Fruit fly (Drosophila melanogaster): ENCODE data around the gene Inx5.

Gene Inx5

DNA sequence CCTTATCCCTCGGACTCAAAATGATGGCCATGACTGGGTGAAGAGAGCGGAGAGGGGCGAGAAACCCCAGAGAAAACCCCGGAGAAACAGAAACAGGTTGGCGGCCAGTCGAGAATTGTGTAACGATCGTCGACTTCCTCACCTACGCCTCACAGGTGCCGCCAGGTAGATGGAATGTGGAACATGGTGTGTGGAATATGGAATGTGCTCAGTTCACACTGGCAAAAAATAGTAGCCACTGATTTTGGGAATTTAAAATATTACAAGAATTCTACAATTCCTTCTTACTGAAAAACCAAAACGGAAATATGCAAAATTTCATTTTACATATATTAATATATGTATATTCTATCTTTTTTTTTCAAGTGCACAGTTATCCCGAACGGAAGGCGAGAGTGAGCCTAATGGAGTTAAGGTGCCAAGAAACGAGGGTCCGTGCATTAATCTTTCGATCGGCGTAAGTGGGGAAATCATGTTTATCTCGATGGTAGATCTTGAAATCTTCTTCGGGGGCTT lies 14.7 kb downstream of the Inx5 start:
- TF ChIP-seq noc (tag; optimal IDR thresholded peaks at IDR 0.05): peak; percentile 54

DNA sequence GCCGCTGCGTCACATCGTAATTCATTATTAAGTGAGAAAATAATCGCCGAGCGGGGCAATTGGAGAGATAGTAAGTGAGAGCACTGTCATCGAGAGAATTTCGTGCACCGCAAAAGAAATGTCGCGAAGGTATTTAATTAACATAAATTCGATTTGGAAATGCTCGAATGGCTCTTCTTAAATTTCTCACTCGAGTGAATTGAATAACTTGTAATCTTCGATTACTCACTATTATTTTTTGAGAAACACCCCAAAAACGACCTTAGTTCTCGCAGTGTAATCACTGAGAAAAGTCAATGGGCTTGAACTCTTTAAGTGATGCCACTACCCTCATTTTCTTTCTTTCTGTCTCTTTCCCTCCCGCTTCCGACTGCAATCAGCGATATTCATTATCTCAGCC lies 15.7 kb downstream of the Inx5 start:
- TF ChIP-seq noc (tag; optimal IDR thresholded peaks at IDR 0.05): peak; percentile 41

DNA sequence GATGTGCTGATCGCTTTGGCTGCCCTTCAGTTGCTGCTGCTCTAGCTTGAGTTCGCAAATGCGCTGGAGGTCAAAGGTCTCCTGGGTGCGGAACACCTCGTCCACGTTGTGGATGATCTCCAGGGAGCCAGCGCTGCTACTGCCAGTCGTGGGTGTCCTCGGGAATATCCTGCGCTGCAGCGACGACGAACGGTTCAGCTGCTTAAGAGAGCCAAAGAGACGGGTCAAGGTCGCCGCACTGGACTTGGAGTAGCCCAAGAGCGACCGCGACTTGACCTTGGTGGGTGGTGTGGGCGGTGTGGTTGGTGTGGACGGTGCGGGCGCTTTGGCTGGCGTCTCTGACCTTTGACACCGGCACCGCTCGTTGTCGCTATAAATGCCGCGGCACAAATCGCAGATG lies 16.4 kb downstream of the Inx5 start:
- TF ChIP-seq noc (tag; optimal IDR thresholded peaks at IDR 0.05): no peak

DNA sequence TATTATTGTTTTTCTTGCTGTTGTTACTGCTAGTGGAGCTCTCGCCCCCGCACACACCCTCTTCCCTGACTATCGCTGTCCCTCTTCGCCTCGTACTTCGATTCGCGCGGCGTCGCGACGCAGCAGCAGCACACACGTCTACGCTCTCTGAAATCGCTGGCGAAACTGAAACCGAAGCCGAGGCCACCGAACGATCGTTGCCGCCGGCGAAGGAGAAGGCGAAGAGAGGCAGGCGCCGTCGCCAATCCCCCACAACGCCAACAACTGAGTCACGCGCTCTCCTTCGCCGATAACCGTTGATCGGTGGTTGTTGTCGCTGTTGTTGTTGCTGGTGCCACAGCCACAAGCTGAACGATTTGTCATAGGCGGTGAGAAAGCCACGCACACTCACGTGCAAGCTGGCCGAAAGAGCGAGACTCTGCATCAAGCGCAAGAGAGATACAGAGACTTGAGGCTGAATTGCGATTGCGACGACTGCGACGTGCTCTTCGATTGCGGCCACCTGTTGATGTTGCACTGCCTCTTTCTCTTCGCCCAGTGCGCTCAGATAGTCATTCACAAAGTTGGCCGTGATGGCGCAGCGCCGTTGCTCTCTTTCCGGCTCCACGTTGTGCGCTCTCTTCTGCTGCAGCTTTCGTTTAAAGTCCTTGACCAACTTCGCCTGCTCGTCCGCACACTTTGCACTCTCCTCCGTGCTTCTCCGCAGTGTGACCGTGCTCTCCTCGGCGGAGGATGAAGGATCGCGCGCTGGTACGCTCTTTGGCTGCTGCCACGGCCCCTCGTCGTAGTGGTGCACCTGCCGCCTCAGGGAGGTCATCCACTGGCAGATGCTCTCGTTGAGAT lies 17.2 kb downstream of the Inx5 start:
- TF ChIP-seq noc (tag; optimal IDR thresholded peaks at IDR 0.05): peak; percentile 65

DNA sequence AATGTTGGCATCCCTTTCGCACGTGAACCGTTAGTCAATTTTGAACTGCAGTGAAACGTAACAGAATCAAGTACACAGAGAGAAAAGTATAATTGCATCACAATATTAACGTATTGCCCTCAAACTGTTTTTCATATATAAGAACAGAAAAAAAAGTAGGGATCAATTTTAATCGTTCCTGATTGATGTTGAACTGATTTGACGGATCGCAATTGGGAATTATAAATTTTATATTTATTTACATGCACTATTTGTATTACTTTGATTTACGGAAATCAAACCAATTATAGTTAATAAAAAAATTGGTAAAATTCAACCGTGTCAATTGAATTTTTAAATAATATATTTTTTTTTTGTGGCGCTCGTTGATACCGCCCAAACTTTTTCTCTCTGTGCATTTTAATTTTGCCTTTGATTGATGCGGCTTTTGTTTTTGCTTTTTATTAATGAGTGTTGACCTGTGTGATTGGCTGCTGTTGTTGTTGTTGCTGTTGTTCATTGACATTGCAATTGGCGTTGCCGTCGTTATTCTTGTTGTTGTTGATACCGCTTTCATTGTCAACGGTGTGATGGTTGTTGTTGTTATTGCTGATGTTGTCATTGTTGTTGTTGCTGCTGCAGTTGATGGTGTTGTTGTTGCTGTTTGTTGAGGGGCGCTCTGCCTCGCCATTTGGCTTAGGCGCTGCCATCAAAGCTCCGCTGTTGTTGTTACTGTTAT lies 18.0 kb downstream of the Inx5 start:
- TF ChIP-seq noc (tag; optimal IDR thresholded peaks at IDR 0.05): peak; percentile 23

DNA sequence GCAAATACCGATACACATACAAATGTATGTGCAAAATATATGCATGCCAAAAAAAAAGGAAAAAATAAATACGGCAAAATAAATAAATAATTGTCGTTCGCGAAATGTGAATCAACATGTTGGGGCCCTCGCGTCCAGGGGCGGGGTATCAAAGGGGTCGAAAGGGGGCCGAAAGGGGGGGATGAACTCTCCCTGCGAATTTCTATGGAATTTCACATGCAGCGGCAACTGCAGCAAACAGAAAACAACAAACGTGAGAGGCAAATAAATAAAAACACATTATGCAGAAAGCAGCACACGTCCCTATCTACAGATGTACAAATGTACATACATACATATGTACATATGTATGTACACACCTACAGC lies 21.2 kb downstream of the Inx5 start:
- no peak for TF ChIP-seq noc (tag; optimal IDR thresholded peaks at IDR 0.05)

DNA sequence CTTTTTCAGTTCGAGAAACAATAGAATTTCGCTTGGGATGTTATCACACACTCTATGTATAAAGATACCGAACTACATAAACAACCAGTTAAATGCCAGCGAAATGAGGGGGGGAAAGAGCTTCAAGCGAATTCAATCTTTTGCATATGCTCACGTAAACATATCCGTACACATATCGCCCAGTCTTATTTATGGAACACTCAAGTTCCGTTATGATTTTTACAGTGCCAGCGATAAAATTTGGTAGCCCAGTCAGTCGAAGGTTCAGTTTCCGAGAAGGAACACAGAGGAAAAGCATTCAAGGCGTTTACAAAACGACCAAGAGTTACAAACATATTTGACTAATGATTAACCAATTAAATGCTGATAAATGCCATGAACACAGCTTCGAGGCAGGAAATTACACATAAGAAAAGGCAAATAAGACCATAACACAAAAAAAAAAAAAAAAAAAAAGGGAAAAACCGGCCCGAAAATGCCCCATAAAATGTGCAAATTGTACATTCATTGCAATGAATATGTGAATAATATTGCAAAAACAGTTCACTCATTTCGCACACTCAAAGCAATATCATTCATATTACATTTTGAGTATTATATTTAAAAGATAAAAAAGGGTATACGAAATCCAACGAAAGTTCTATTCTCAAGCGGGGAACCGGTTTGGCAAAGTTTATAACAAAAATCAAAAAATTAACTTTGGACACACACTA lies 21.7 kb downstream of the Inx5 start:
- no peak for TF ChIP-seq noc (tag; optimal IDR thresholded peaks at IDR 0.05)

DNA sequence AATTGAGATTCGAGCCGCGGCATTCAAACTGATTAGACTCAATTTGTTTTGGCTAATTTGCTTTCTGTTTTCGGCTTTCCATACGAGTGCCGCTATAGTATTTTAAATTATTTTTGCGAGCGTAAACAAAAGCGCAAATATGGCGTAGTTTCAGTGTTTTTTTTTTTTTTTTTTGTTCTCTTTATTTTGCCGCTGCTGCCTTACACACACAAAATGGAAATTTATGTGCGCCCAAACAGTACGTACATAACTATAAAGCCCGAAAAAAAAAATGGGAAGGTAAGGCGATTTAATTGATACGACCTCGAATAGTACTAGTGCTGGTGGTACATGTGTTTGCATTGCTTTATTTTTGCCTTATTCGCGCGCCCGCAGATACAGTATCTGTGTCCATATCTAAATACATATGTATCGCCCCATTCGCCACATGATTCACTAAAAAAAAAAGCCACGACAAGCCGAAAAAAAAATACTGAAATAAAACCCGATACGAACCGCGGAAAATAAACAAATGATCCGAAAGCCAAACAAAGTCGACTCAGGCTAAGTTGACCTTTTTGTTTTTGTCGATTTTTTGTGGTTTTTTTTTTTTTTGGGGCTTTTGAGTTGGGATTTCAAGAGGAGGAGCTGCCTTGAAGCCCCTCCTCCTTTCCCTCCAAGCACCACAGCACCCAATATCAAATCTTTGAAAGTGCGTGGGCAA lies 22.6 kb downstream of the Inx5 start:
- no peak for TF ChIP-seq noc (tag; optimal IDR thresholded peaks at IDR 0.05)

DNA sequence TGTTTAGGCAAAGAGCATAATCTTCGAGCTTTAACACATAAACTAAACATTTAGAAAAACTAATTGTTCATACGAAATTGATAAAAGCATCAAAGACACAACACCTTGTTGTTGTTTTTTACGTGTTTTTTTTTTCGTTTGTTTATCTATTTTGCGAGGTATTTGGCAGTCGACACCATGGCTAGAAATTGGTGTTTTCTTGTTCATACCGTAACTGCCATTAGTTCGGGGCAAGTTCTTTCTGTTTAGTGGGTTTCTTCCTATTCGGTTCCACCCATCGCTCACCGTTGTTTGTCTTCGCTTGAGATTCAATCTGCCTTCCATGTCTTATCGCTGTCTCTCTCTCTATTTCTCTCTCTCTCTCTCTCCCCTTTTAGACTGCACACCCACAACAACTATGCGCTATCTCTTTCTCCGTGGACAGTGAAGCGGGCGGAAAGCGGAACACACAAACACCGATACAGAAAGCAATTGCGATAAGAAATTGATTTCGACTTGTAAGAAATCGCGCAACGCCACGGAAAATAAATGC lies 24.2 kb downstream of the Inx5 start:
- TF ChIP-seq noc (tag; optimal IDR thresholded peaks at IDR 0.05): peak; percentile 46

DNA sequence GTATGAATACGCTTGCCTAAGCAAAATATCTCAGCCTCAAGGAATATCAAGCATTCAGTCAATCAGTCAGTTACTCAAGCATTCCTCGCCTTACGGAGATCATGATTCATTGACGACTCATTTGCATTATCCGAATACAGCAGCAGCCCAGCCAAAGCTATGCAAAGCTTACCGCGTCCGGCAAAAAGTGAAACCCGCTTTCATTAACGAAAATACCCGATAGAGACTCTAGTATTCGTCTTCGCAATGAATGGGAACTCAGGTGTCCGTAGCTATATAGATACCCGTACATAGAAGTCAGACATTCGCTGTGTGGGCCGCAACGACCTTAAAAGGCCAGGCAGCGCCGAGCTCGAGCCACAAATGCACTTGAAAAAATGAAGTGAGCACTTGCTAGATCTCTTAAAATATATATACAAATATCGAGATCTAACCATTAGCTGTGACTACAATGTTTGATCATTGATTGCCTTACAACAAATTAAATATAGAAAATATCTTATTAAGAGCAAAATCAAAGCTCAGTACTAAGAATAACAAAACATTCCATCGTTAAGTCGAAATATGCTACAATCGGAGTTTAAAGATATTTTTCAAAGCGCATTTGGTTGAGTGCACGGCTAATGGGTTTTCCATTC lies 25.8 kb downstream of the Inx5 start:
- no peak for TF ChIP-seq noc (tag; optimal IDR thresholded peaks at IDR 0.05)

DNA sequence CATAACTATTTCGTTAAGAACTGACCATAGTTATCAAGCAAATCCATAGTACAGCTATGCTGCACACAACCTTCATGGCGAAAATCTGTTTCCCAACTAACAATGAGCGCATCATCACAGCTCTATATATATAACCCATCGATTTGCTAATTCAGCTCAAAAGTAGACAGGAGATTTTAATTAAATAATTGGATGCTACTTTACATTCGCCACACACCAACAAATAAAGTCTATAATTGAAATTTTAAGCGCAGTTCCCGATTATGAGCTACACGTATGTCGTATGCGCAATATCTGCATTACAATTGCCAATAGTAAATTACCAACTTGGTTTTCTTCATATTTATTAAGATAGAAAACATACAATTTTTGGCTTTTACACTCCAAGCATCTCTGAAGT lies 34.9 kb downstream of the Inx5 start, which contains the start of gene Obp18a:
Obp18a (minus strand) TSS at position 101 of the 400 bp plus-strand sequence.
- TF ChIP-seq noc (tag; optimal IDR thresholded peaks at IDR 0.05): no peak

DNA sequence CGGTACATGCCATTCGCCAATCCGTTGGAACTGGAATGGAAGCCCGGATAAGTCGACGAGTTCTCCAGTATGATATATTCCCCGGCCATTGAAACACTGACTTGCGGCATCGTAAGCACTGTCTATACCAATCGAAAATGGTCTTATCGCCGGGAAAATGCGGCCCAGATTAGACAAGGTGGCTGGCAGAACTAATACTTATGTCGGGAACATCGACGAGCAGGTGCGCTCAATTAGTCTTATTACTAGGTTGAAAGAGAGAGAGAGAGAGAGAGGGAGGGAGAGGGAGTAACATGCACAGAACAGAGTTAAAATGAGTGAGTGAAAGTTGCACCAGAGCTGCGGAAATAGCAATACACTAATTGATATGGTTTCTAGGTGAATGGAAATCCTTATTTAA lies 43.5 kb downstream of the Inx5 start, which contains the start of gene tgy:
tgy (minus strand) TSS at position 101 of the 400 bp plus-strand sequence.
- no peak for TF ChIP-seq noc (tag; optimal IDR thresholded peaks at IDR 0.05)

DNA sequence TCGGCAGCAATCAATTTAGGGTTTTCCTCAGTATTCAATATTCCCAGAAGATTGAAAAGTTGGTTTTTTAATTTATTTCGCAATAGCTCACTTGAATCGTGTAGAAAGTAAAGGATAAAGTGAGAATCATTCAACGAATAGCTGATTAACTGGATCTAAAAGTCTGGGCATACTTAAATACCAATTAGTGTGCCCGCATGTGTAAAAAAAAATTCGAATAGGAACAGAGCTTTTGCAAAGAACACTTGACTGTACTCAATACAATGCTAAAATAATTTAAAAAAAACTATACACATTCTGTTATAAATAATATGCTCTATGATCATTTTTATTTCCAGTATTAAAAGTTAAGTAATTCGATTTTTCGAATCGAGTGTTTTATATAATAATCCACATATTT lies 46.4 kb downstream of the Inx5 start, which contains the start of gene CG15882:
CG15882 (minus strand) TSS at position 101 of the 400 bp plus-strand sequence.
- TF ChIP-seq noc (tag; optimal IDR thresholded peaks at IDR 0.05): no peak

DNA sequence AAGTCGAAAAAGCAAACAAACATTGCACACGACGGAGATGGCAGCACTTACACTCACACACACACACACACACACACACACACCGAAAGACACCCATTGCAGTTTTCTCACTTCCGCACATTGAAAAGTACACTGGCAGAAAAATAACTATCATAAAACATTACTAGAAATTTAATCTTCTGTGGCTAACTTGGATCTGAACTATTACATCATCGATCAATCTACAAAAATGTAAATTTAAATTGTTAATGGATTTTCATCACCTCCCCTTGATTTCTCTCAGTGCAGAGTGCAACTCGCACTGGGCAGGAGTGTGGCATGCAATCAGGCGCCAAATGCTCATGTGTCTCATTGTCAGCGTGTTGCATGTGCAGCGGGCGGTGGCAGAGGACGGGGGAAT lies 50.3 kb downstream of the Inx5 start:
- TF ChIP-seq noc (tag; optimal IDR thresholded peaks at IDR 0.05): no peak

All from whole organism, larva.